Fruit fly (Drosophila melanogaster): ENCODE results near the gene bigmax.

bigmax gene

dm6 chr3R:27238438-27239301 is 49.7 kb downstream of the bigmax start, which contains the start of the genes CG31064 and PolA2:
Gene CG31064, minus strand, starts transcription at chr3R:27239085.
Gene PolA2, plus strand, starts transcription at chr3R:27239163.
- TF ChIP-seq CG7963 (GFP tag; IDR thresholded peaks at IDR 0.05; ENCODE audit: partially characterized antibody) (peak; percentile 77), chn (GFP tag; optimal IDR thresholded peaks at IDR 0.05) (no peak), CG13424 (tag; optimal IDR thresholded peaks at IDR 0.05) (peak; percentile 6), CG9437 (GFP tag; optimal IDR thresholded peaks at IDR 0.05) (no peak), Elba2 (GFP tag; optimal IDR thresholded peaks at IDR 0.05) (peak; percentile 0), CG14441 (GFP tag; IDR thresholded peaks at IDR 0.05) (no peak), CG2875 (GFP tag; optimal IDR thresholded peaks at IDR 0.05) (no peak), abd-A (tag; optimal IDR thresholded peaks at IDR 0.05) (no peak), CG1832 (GFP tag; optimal IDR thresholded peaks at IDR 0.05) (no peak), pzg (GFP tag; optimal IDR thresholded peaks at IDR 0.05) (peak; percentile 95), otp (GFP tag; IDR thresholded peaks at IDR 0.05) (no peak), Eip74EF (GFP tag; optimal IDR thresholded peaks at IDR 0.05) (no peak), HLHmδ (GFP tag; optimal IDR thresholded peaks at IDR 0.05) (peak; percentile 55), Taf1 (GFP tag; IDR thresholded peaks at IDR 0.05) (no peak), Trl (optimal IDR thresholded peaks at IDR 0.05) (no peak), Trl (GFP tag; optimal IDR thresholded peaks at IDR 0.05) (no peak), pb (GFP tag; optimal IDR thresholded peaks at IDR 0.05) (no peak), CG15601 (tag; optimal IDR thresholded peaks at IDR 0.05) (peak; percentile 15), hb (GFP tag; IDR thresholded peaks at IDR 0.05; ENCODE audit: partially characterized antibody) (peak; percentile 89), CG2678 (tag; optimal IDR thresholded peaks at IDR 0.05) (no peak), Deaf1 (tag; optimal IDR thresholded peaks at IDR 0.05) (no peak), Gsc (GFP tag; IDR thresholded peaks at IDR 0.05) (no peak), D19A (tag; optimal IDR thresholded peaks at IDR 0.05) (no peak), Optix (GFP tag; IDR thresholded peaks at IDR 0.05) (0 out of 3 replicates have a peak, but pooled peaks have one; percentile 5), CG9817 (tag; optimal IDR thresholded peaks at IDR 0.05) (no peak), CG12155 (GFP tag; optimal IDR thresholded peaks at IDR 0.05) (peak; percentile 8), CG13287 (GFP tag; IDR thresholded peaks at IDR 0.05; ENCODE audit: partially characterized antibody) (peak; percentile 88), stc (GFP tag; IDR thresholded peaks at IDR 0.05) (no peak), CG6854 (GFP tag; optimal IDR thresholded peaks at IDR 0.05) (no peak), CG14710 (tag; optimal IDR thresholded peaks at IDR 0.05) (peak; percentile 76), CG10274 (GFP tag; optimal IDR thresholded peaks at IDR 0.05) (no peak), E2f2 (GFP tag; IDR thresholded peaks at IDR 0.05) (peak; percentile 92), salm (tag; optimal IDR thresholded peaks at IDR 0.05) (no peak), az2 (GFP tag; optimal IDR thresholded peaks at IDR 0.05) (no peak), CG6791 (GFP tag; IDR thresholded peaks at IDR 0.05; ENCODE audit: partially characterized antibody) (peak; percentile 85), Hr51 (GFP tag; optimal IDR thresholded peaks at IDR 0.05) (no peak), Rx (GFP tag; IDR thresholded peaks at IDR 0.05) (no peak), jing (GFP tag; optimal IDR thresholded peaks at IDR 0.05) (no peak), CG30431 (GFP tag; optimal IDR thresholded peaks at IDR 0.05) (no peak), slbo (GFP tag; IDR thresholded peaks at IDR 0.05) (peak; percentile 23; the same call in 1 of the 2 replicates), bab2 (GFP tag; optimal IDR thresholded peaks at IDR 0.05) (no peak), CG17612 (GFP tag; IDR thresholded peaks at IDR 0.05) (no peak), NC2α (GFP tag; optimal IDR thresholded peaks at IDR 0.05) (no peak), CTCF (GFP tag; optimal IDR thresholded peaks at IDR 0.05) (peak; percentile 14), usp (GFP tag; optimal IDR thresholded peaks at IDR 0.05) (no peak), CG10979 (tag; optimal IDR thresholded peaks at IDR 0.05) (no peak), CG18619 (GFP tag; optimal IDR thresholded peaks at IDR 0.05) (no peak), CG33213 (GFP tag; optimal IDR thresholded peaks at IDR 0.05) (no peak), CG11723 (GFP tag; optimal IDR thresholded peaks at IDR 0.05) (no peak)

Data from whole organism, embryonic.